Fruit fly (Drosophila melanogaster) whole organism, embryonic: Measurements from ENCODE around the gene Gclm.

Experiments used
- Atf3 ChIP-seq: fragments of 200-800 bp; sonication (Bioruptor generic); optimal IDR thresholded peaks from 3 replicates; lab custom pipeline; 2016; ENCODE audit warnings: missing biosample characterization, missing genetic modification characterization
- Awh ChIP-seq: fragments of 200-800 bp; sonication (Bioruptor generic); IDR thresholded peaks from 2 replicates; pipeline ENCODE4, ENCODE4 v1.3.6; 2022; ENCODE audit warnings: missing biosample characterization, missing genetic modification characterization
- Blimp-1 ChIP-seq: fragments of 200-800 bp; sonication (Bioruptor generic); optimal IDR thresholded peaks from 3 replicates; lab custom pipeline; 2018; ENCODE audit warnings: missing biosample characterization, missing genetic modification characterization, mild to moderate bottlenecking, moderate library complexity, missing genetic modification reagents
- CG10543 ChIP-seq: fragments of 200-800 bp; sonication (Bioruptor generic); optimal IDR thresholded peaks from 3 replicates; lab custom pipeline; 2017; ENCODE audit warnings: missing biosample characterization, mild to moderate bottlenecking, missing genetic modification characterization, moderate library complexity
- CG12071 ChIP-seq: fragments of 200-800 bp; sonication (Bioruptor generic); optimal IDR thresholded peaks from 3 replicates; lab custom pipeline; 2018; ENCODE audit warnings: missing biosample characterization, mild to moderate bottlenecking, missing genetic modification characterization
- CG12299 ChIP-seq: fragments of 200-800 bp; sonication (Bioruptor generic); optimal IDR thresholded peaks from 2 replicates; lab custom pipeline; 2018; ENCODE audit warnings: missing biosample characterization, mild to moderate bottlenecking, missing genetic modification characterization
- CG12769 ChIP-seq: fragments of 200-800 bp; sonication (Bioruptor generic); optimal IDR thresholded peaks from 2 replicates; lab custom pipeline; 2019; ENCODE audit warnings: missing biosample characterization, mild to moderate bottlenecking, missing genetic modification characterization, moderate library complexity
- CG14860 ChIP-seq: fragments of 200-800 bp; sonication (Bioruptor generic); IDR thresholded peaks from 3 replicates; pipeline ENCODE4 v1.3.6; 2022; ENCODE audit warnings: missing biosample characterization, missing genetic modification characterization; ENCODE audit not compliant: partially characterized antibody
- CG1529 ChIP-seq: fragments of 200-800 bp; sonication (Bioruptor generic); optimal IDR thresholded peaks from 3 replicates; lab custom pipeline; 2018; ENCODE audit warnings: missing biosample characterization, missing genetic modification characterization
- CG15696 ChIP-seq: fragments of 200-800 bp; sonication (Bioruptor generic); optimal IDR thresholded peaks from 2 replicates; lab custom pipeline; 2019; ENCODE audit warnings: missing biosample characterization, mild to moderate bottlenecking, missing genetic modification characterization, moderate library complexity
- CG17612 ChIP-seq: fragments of 200-800 bp; sonication (Bioruptor generic); IDR thresholded peaks from 2 replicates; pipeline ENCODE4 v1.3.6; 2022; ENCODE audit warnings: missing biosample characterization, missing genetic modification characterization
- CG18764 ChIP-seq: fragments of 200-800 bp; sonication (Bioruptor generic); optimal IDR thresholded peaks from 3 replicates; lab custom pipeline; 2016; ENCODE audit warnings: missing biosample characterization, missing genetic modification characterization
- CG32772 ChIP-seq: fragments of 200-800 bp; sonication (Bioruptor generic); IDR thresholded peaks from 2 replicates; pipeline ENCODE4 v1.3.6; 2022; ENCODE audit warnings: missing biosample characterization, missing genetic modification characterization
- CG6791 ChIP-seq: fragments of 200-800 bp; sonication (Bioruptor generic); IDR thresholded peaks from 3 replicates; pipeline ENCODE4 v1.3.6; 2022; ENCODE audit warnings: missing biosample characterization, missing genetic modification characterization; ENCODE audit not compliant: partially characterized antibody
- CG7271 ChIP-seq: fragments of 200-800 bp; sonication (Bioruptor generic); optimal IDR thresholded peaks from 2 replicates; lab custom pipeline; 2018; ENCODE audit warnings: missing biosample characterization, mild to moderate bottlenecking, missing genetic modification characterization, moderate library complexity
- CG7987 ChIP-seq: fragments of 200-800 bp; sonication (Bioruptor generic); optimal IDR thresholded peaks from 2 replicates; lab custom pipeline; 2018; ENCODE audit warnings: missing biosample characterization, mild to moderate bottlenecking, missing genetic modification characterization, moderate library complexity
- CG9727 ChIP-seq: fragments of 200-800 bp; sonication (Bioruptor generic); optimal IDR thresholded peaks from 3 replicates; lab custom pipeline; 2017; ENCODE audit warnings: missing biosample characterization, mild to moderate bottlenecking, missing genetic modification characterization
- CoRest ChIP-seq: fragments of 200-800 bp; sonication (Bioruptor generic); optimal IDR thresholded peaks from 3 replicates; lab custom pipeline; 2018; ENCODE audit warnings: missing biosample characterization, mild to moderate bottlenecking, missing genetic modification characterization, moderate library complexity
- D ChIP-seq, 2 experiments: fragments of 200-800 bp in 1 of 2; fragments of >200 bp in 1 of 2; sonication (Bioruptor generic) in 1 of 2; optimal IDR thresholded peaks; 2 replicates in 1 of 2; 3 replicates in 1 of 2; lab custom pipeline; 2017; ENCODE audit warnings: mild to moderate bottlenecking in 1 of 2, missing biosample characterization in 1 of 2, missing genetic modification characterization in 1 of 2, missing genetic modification reagents in 1 of 2
- Dad ChIP-seq: fragments of 200-800 bp; sonication (Bioruptor generic); optimal IDR thresholded peaks from 3 replicates; lab custom pipeline; 2016; ENCODE audit warnings: missing biosample characterization, missing genetic modification characterization
- Drgx ChIP-seq: fragments of 200-800 bp; sonication (Bioruptor generic); IDR thresholded peaks from 2 replicates; pipeline ENCODE4 v1.3.6; 2022; ENCODE audit warnings: missing biosample characterization, missing genetic modification characterization
- Kr ChIP-seq: fragments of 200-800 bp; sonication (Bioruptor generic); optimal IDR thresholded peaks from 2 replicates; lab custom pipeline; 2017; ENCODE audit warnings: missing biosample characterization, mild to moderate bottlenecking, missing genetic modification characterization
- MESR4 ChIP-seq: fragments of 200-800 bp; sonication (Bioruptor generic); optimal IDR thresholded peaks from 2 replicates; lab custom pipeline; 2018; ENCODE audit warnings: missing biosample characterization, mild to moderate bottlenecking, missing genetic modification characterization, moderate library complexity
- Rfx ChIP-seq: fragments of 200-800 bp; sonication (Bioruptor generic); IDR thresholded peaks from 2 replicates; pipeline ENCODE4 v1.3.6; 2022; ENCODE audit warnings: missing biosample characterization, missing genetic modification characterization
- Sox102F ChIP-seq: fragments of 200-800 bp; sonication (Bioruptor generic); optimal IDR thresholded peaks from 2 replicates; lab custom pipeline; 2018; ENCODE audit warnings: missing biosample characterization, mild to moderate bottlenecking, missing genetic modification characterization, moderate library complexity
- Usf ChIP-seq: fragments of 200-800 bp; sonication (Bioruptor generic); optimal IDR thresholded peaks from 2 replicates; lab custom pipeline; 2017; ENCODE audit warnings: missing genotype, missing biosample characterization, missing genetic modification characterization
- abd-A ChIP-seq: fragments of 200-800 bp; sonication (Bioruptor generic); optimal IDR thresholded peaks from 3 replicates; lab custom pipeline; 2019; ENCODE audit warnings: missing biosample characterization, mild to moderate bottlenecking, missing genetic modification characterization, moderate library complexity
- ap ChIP-seq: fragments of 200-800 bp; sonication (Bioruptor generic); IDR thresholded peaks from 2 replicates; pipeline ENCODE4 v1.3.6; 2022; ENCODE audit warnings: missing biosample characterization, missing genetic modification characterization
- bcd ChIP-seq: fragments of 200-800 bp; sonication (Bioruptor generic); optimal IDR thresholded peaks from 2 replicates; lab custom pipeline; 2017; ENCODE audit warnings: missing biosample characterization, mild to moderate bottlenecking, missing genetic modification characterization
- crol ChIP-seq: fragments of 200-800 bp; sonication (Bioruptor generic); IDR thresholded peaks from 2 replicates; pipeline ENCODE4 v1.3.6; 2022; ENCODE audit warnings: missing biosample characterization, missing genetic modification characterization
- dimm ChIP-seq: fragments of 200-800 bp; sonication (Bioruptor generic); IDR thresholded peaks from 2 replicates; pipeline ENCODE4 v1.3.6; 2022; ENCODE audit warnings: missing biosample characterization, missing genetic modification characterization
- fd64A ChIP-seq: fragments of 200-800 bp; sonication (Bioruptor generic); optimal IDR thresholded peaks from 3 replicates; lab custom pipeline; 2018; ENCODE audit warnings: missing biosample characterization, mild to moderate bottlenecking, missing genetic modification characterization
- hth ChIP-seq: fragments of >200 bp; optimal IDR thresholded peaks from 2 replicates; lab custom pipeline; 2017; ENCODE audit warnings: inconsistent platforms
- insv ChIP-seq, 2 experiments: fragments of 200-800 bp; sonication (Bioruptor generic); optimal IDR thresholded peaks; 3 replicates each; lab custom pipeline; 2016 to 2018; ENCODE audit warnings: missing biosample characterization in 2 of 2, missing genetic modification characterization in 2 of 2
- jumu ChIP-seq: fragments of 200-800 bp; sonication (Bioruptor generic); optimal IDR thresholded peaks from 3 replicates; lab custom pipeline; 2016; ENCODE audit warnings: missing biosample characterization, missing genetic modification characterization
- pb ChIP-seq: fragments of 200-800 bp; sonication (Bioruptor generic); optimal IDR thresholded peaks from 3 replicates; lab custom pipeline; 2016; ENCODE audit warnings: missing biosample characterization, missing genetic modification characterization
- pfk ChIP-seq: fragments of 200-800 bp; sonication (Bioruptor generic); optimal IDR thresholded peaks from 2 replicates; lab custom pipeline; 2018; ENCODE audit warnings: missing biosample characterization, mild to moderate bottlenecking, missing genetic modification characterization, moderate library complexity
- pho ChIP-seq: fragments of 200-800 bp; sonication (Bioruptor generic); optimal IDR thresholded peaks from 2 replicates; lab custom pipeline; 2016; ENCODE audit warnings: missing biosample characterization, missing genetic modification characterization
- pzg ChIP-seq: fragments of 200-800 bp; sonication (Bioruptor generic); optimal IDR thresholded peaks from 3 replicates; lab custom pipeline; 2018; ENCODE audit warnings: missing biosample characterization, mild to moderate bottlenecking, missing genetic modification characterization, moderate library complexity
- sd ChIP-seq: fragments of 200-800 bp; sonication (Bioruptor generic); optimal IDR thresholded peaks from 3 replicates; lab custom pipeline; 2018; ENCODE audit warnings: missing biosample characterization, mild to moderate bottlenecking, missing genetic modification characterization, moderate library complexity
- tll ChIP-seq, 2 experiments: fragments of 200-800 bp in 1 of 2; fragments of >200 bp in 1 of 2; sonication (Bioruptor generic) in 1 of 2; optimal IDR thresholded peaks; 2 replicates each; lab custom pipeline; 2017 to 2019; ENCODE audit warnings: missing biosample characterization in 2 of 2, missing genetic modification characterization in 2 of 2, mild to moderate bottlenecking in 1 of 2, moderate library complexity in 1 of 2
- zen ChIP-seq: fragments of 200-800 bp; sonication (Bioruptor generic); optimal IDR thresholded peaks from 3 replicates; lab custom pipeline; 2018; ENCODE audit warnings: missing biosample characterization, mild to moderate bottlenecking, missing genetic modification characterization, moderate library complexity

The Gclm gene

DNA sequence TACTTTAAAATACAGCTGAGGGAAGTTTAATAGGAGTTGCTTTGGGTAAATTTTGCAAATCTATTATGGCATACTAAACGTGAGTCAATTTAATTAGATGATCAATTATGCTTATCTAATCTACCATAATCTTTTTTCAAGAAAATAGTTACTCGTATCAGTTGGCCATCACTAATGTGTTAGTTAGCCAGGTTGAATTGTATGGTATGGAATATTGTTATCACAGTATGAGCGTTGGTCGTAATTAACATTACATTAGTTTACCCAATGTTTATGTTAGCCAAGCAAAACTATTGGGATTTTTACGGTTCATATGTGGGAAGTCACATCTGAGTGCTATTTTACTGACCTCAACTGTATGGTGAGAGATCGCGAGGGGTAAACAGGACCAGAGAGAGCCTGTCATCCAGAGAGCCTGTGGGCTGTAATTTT, 12.8 kb downstream of the Gclm start (continued):
- TF ChIP-seq fd64A = no peak
- TF ChIP-seq CG32772 (GFP tag; lab: Robert Waterston, UW) = 0 out of 2 replicates have a peak, but pooled peaks have one; percentile 29
- peak; percentile 77 for TF ChIP-seq CG7271 (tag; lab: Kevin White, UChicago)
- peak; percentile 75 for TF ChIP-seq Usf (GFP tag; lab: Kevin White, UChicago)
- TF ChIP-seq Rfx = 0 out of 2 replicates have a peak, but pooled peaks have one; percentile 35
- peak; percentile 48 for TF ChIP-seq pho (GFP tag; lab: Kevin White, UChicago)
- no peak for TF ChIP-seq dimm
- TF ChIP-seq CG18764 (GFP tag; lab: Kevin White, UChicago) = peak; percentile 64
- TF ChIP-seq CG12299 (tag; lab: Kevin White, UChicago) = no peak
- TF ChIP-seq CG14860 = no peak
- TF ChIP-seq CG7987 (GFP tag; lab: Kevin White, UChicago) = no peak
- TF ChIP-seq CG12071 = no peak
- no peak for TF ChIP-seq pfk (GFP tag; lab: Kevin White, UChicago)
- no peak for TF ChIP-seq abd-A (tag; lab: Kevin White, UChicago)
- TF ChIP-seq CoRest (tag; lab: Kevin White, UChicago) = peak; percentile 83
- no peak for TF ChIP-seq pzg (GFP tag; lab: Kevin White, UChicago)
- TF ChIP-seq CG15696 (tag; lab: Kevin White, UChicago) = peak; percentile 96
- no peak for TF ChIP-seq CG10543
- peak; percentile 44 for TF ChIP-seq Sox102F (GFP tag; lab: Kevin White, UChicago)
- peak; percentile 52 for TF ChIP-seq bcd (GFP tag; lab: Kevin White, UChicago)
- peak; percentile 72 for TF ChIP-seq pb
- peak; percentile 52 for TF ChIP-seq Dad (GFP tag; lab: Kevin White, UChicago)
- TF ChIP-seq Awh (GFP tag; lab: Robert Waterston, UW) = 0 out of 2 replicates have a peak, but pooled peaks have one; percentile 31
- TF ChIP-seq CG9727 = peak; percentile 95
- TF ChIP-seq Atf3 (GFP tag; lab: Kevin White, UChicago) = peak; percentile 74

DNA sequence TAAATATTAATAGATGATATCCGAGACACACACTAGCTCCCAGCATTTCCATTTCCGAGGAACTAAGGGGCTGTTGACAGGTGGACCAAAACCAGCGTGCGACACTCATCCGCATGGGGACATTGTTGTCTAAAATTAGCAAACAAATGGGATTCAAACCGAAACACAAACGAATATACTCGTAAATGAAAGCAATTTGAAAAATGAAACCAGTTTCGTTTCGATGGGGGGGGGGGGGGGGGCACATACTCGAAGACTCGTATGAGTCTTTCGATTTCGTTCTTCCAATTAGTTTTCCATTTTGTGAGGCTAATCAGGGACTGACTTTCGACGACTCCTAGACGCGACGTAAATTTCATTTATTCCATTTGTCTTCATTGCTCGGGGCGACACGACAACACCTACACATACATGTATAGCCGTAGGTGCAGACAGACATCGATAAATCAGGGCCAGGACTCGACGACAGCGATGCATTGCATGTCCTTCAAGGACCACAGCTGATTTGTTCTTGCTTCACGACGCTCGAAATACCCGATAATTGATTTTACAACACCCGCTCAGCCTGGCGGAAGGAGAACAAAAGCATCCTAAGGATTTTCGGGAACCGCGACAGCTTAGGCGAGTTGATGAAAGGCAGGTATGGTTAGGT, 13.5 kb downstream of the Gclm start:
- no peak for TF ChIP-seq jumu (GFP tag; lab: Kevin White, UChicago)
- TF ChIP-seq CG12769 (tag; lab: Kevin White, UChicago) = peak; percentile 36
- peak; percentile 6 for TF ChIP-seq Kr (GFP tag; lab: Kevin White, UChicago)
- TF ChIP-seq crol = peak; percentile 64
- TF ChIP-seq D (optimal IDR thresholded peaks at IDR 0.05; lab: Kevin White, UChicago) = peak; percentile 90
- TF ChIP-seq D (GFP tag; optimal IDR thresholded peaks at IDR 0.05; lab: Kevin White, UChicago) = no peak
- TF ChIP-seq CG17612 (GFP tag; lab: Robert Waterston, UW) = no peak
- peak; percentile 19 for TF ChIP-seq sd (tag; lab: Kevin White, UChicago)
- peak; percentile 58 for TF ChIP-seq Blimp-1
- no peak for TF ChIP-seq MESR4 (GFP tag; lab: Kevin White, UChicago)
- no peak for TF ChIP-seq CG1529 (GFP tag; lab: Kevin White, UChicago)
- TF ChIP-seq insv (GFP tag; optimal IDR thresholded peaks at IDR 0.05; lab: Kevin White, UChicago) = peak in 1 of 2 experiments; percentile 71
- 0 out of 3 replicates have a peak, but pooled peaks have one; percentile 41 for TF ChIP-seq CG6791 (GFP tag; lab: Robert Waterston, UW)
- no peak for TF ChIP-seq Drgx
- no peak for TF ChIP-seq CG32772 (GFP tag; lab: Robert Waterston, UW)
- TF ChIP-seq hth = peak; percentile 91
- peak; percentile 16 for TF ChIP-seq abd-A (tag; lab: Kevin White, UChicago)
- TF ChIP-seq Sox102F (GFP tag; lab: Kevin White, UChicago) = no peak
- TF ChIP-seq zen = peak; percentile 70
- no peak for TF ChIP-seq ap (GFP tag; lab: Robert Waterston, UW)
- peak in 1 of 2 experiments; percentile 52 for TF ChIP-seq tll (GFP tag; optimal IDR thresholded peaks at IDR 0.05; lab: Kevin White, UChicago)
